Fruit fly (Drosophila melanogaster): ENCODE results near the gene ben.
"Not testable (repeated sequence)": the region's sequence is repeated elsewhere in the genome, so short reads cannot be mapped to it uniquely, and the experiment has no call there.

ben gene

dm6 chrX:13990474-13991221 is 5.5 kb upstream of the ben start, which contains the start of gene mamo:
Gene mamo (minus strand): TSS chrX:13990527.
- TF ChIP-seq insv (optimal IDR thresholded peaks at IDR 0.05), result no peak
- no peak for TF ChIP-seq Sin3A (optimal IDR thresholded peaks at IDR 0.05)
- no peak for TF ChIP-seq psq (optimal IDR thresholded peaks at IDR 0.05)
- no peak for TF ChIP-seq h (optimal IDR thresholded peaks at IDR 0.05)
- TF ChIP-seq ttk (optimal IDR thresholded peaks at IDR 0.05), result no peak
- TF ChIP-seq Myc (optimal IDR thresholded peaks at IDR 0.05), result no peak

- no peak for TF ChIP-seq insv (optimal IDR thresholded peaks at IDR 0.05)
- TF ChIP-seq Myc (optimal IDR thresholded peaks at IDR 0.05), result no peak
- TF ChIP-seq psq (optimal IDR thresholded peaks at IDR 0.05), result no peak
- no peak for TF ChIP-seq Sin3A (optimal IDR thresholded peaks at IDR 0.05)
- TF ChIP-seq h (optimal IDR thresholded peaks at IDR 0.05), result no peak
- TF ChIP-seq ttk (optimal IDR thresholded peaks at IDR 0.05), result no peak
These were observed 2.9 kb upstream of the ben start for dm6 chrX:13993144-13993700.

dm6 chrX:13994783-13995341 is 1.3 kb upstream of the ben start:
- TF ChIP-seq h (optimal IDR thresholded peaks at IDR 0.05), result no peak
- TF ChIP-seq psq (optimal IDR thresholded peaks at IDR 0.05), result no peak
- no peak for TF ChIP-seq ttk (optimal IDR thresholded peaks at IDR 0.05)
- TF ChIP-seq Sin3A (optimal IDR thresholded peaks at IDR 0.05), result no peak
- no peak for TF ChIP-seq Myc (optimal IDR thresholded peaks at IDR 0.05)
- no peak for TF ChIP-seq insv (optimal IDR thresholded peaks at IDR 0.05)

dm6 chrX:13996724-13997281 is 658 bp downstream of the ben start:
- no peak for TF ChIP-seq h (optimal IDR thresholded peaks at IDR 0.05)
- TF ChIP-seq psq (optimal IDR thresholded peaks at IDR 0.05), result no peak
- no peak for TF ChIP-seq insv (optimal IDR thresholded peaks at IDR 0.05)
- no peak for TF ChIP-seq Myc (optimal IDR thresholded peaks at IDR 0.05)

dm6 chrX:13999910-14000309 is 3.8 kb downstream of the ben start, which contains the start of gene Ste12DOR:
Gene Ste12DOR (plus strand): TSS chrX:14000210.
- TF ChIP-seq Sin3A, ttk, psq (optimal IDR thresholded peaks at IDR 0.05): not testable (repeated sequence)

- TF ChIP-seq Myc (optimal IDR thresholded peaks at IDR 0.05) (no peak), h (optimal IDR thresholded peaks at IDR 0.05) (no peak), ttk (optimal IDR thresholded peaks at IDR 0.05) (no peak), insv (optimal IDR thresholded peaks at IDR 0.05) (no peak), psq (optimal IDR thresholded peaks at IDR 0.05) (no peak), Sin3A (optimal IDR thresholded peaks at IDR 0.05) (no peak)
These were observed 18.0 kb downstream of the ben start for dm6 chrX:14014177-14014576.

dm6 chrX:14014678-14015444 is 18.7 kb downstream of the ben start:
- no peak for TF ChIP-seq Myc (optimal IDR thresholded peaks at IDR 0.05)
- TF ChIP-seq psq (optimal IDR thresholded peaks at IDR 0.05), result no peak
- no peak for TF ChIP-seq h (optimal IDR thresholded peaks at IDR 0.05)
- TF ChIP-seq Sin3A (optimal IDR thresholded peaks at IDR 0.05), result no peak
- TF ChIP-seq insv (optimal IDR thresholded peaks at IDR 0.05), result no peak
- no peak for TF ChIP-seq ttk (optimal IDR thresholded peaks at IDR 0.05)

DNA sequence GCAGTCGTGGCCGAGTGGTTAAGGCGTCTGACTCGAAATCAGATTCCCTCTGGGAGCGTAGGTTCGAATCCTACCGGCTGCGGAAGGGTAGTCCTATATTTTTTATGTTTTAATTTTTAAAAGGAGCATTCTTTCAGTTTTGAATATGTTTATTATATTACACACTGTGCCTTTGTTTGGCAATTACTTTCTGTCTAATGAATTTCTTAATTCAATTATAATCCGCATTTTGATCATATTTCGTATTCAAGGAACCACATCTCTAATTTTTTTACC is 19.2 kb downstream of the ben start:
- TF ChIP-seq psq (optimal IDR thresholded peaks at IDR 0.05), result no peak

DNA sequence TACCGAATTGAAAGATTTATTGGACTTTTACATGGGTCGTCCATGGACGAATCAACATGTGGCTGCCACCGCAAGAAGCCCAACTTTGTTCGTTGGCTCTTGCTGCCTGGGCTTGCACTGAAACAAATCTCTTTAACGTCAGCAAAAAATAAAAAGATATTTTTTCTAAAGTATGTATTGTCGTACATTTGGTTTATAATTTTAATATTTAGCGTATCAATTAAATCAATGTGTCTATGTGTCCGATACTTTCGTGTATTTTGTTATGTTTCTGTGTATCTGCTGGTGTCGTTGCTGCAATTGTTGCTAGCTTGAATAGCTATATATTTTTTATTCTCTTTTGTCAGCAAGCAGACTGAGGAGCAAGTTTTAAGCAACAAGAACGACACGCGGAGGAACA is 21.3 kb downstream of the ben start:
- TF ChIP-seq Sin3A (optimal IDR thresholded peaks at IDR 0.05) (no peak), insv (optimal IDR thresholded peaks at IDR 0.05) (no peak), h (optimal IDR thresholded peaks at IDR 0.05) (no peak), ttk (optimal IDR thresholded peaks at IDR 0.05) (no peak), Myc (optimal IDR thresholded peaks at IDR 0.05) (no peak), psq (optimal IDR thresholded peaks at IDR 0.05) (no peak)

DNA sequence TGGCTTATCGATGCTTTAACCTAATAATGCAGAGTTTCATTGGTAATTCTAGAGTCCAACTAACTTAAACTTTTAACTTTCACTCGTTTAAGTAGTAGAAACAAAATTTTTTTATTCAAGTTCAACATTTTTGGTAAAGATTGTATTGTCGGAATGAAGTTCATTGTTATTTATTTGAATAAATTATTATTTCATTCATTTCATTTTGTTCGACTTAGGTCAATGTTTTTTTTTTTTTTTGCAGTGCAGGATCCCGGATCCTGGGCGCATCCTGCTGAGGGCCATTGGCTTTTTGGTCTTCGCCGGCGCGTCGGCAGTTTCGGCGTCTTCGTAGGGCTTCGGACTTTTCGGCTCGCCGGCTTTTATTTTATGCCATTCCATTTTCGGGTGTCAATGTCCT is 22.9 kb downstream of the ben start:
- TF ChIP-seq h (optimal IDR thresholded peaks at IDR 0.05), result no peak
- TF ChIP-seq Myc (optimal IDR thresholded peaks at IDR 0.05), result no peak
- no peak for TF ChIP-seq psq (optimal IDR thresholded peaks at IDR 0.05)

DNA sequence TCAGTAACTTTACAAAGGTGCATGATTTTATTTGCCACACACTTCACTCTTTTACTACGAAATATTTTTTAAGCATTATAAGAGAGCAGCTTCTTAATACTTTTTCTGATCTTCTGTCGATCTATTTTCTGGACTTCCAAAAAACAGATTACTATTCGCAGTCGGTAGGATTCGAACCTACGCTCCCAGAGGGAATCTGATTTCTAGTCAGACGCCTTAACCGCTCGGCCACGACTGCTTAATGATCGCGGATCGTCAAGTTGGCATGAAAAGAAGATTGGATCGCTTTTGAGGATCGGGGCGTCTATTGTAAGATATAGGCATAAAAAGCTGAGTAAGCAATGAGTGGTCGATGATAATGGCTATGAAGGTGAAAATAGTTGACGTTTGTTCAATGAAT is 29.3 kb downstream of the ben start:
- no peak for TF ChIP-seq h (optimal IDR thresholded peaks at IDR 0.05)
- TF ChIP-seq psq (optimal IDR thresholded peaks at IDR 0.05), result no peak
- TF ChIP-seq Myc (optimal IDR thresholded peaks at IDR 0.05), result no peak

dm6 chrX:14026712-14027111 is 30.6 kb downstream of the ben start:
- TF ChIP-seq h (optimal IDR thresholded peaks at IDR 0.05), result no peak
- no peak for TF ChIP-seq Myc (optimal IDR thresholded peaks at IDR 0.05)
- TF ChIP-seq Sin3A (optimal IDR thresholded peaks at IDR 0.05), result no peak
- TF ChIP-seq psq (optimal IDR thresholded peaks at IDR 0.05), result no peak
- no peak for TF ChIP-seq ttk (optimal IDR thresholded peaks at IDR 0.05)
- TF ChIP-seq insv (optimal IDR thresholded peaks at IDR 0.05), result no peak
